Worm (Caenorhabditis elegans) whole organism, L4 larva: ENCODE results near the gene F32D8.5.

Source experiments
- D1046.2 ChIP-seq: fragments of 200-800 bp; sonication (Bioruptor generic); IDR thresholded peaks from 2 replicates; pipeline ENCODE4 v1.3.6; 2022; ENCODE audit warnings: missing genetic modification characterization, missing compliant biosample characterization
- R02D3.7 ChIP-seq: fragments of 150-350 bp; sonication (generic microtip); optimal IDR thresholded peaks from 3 replicates; lab custom pipeline; 2014; ENCODE audit warnings: missing biosample characterization, missing genetic modification characterization
- T20F7.1 ChIP-seq: fragments of 200-800 bp; sonication (Bioruptor generic); optimal IDR thresholded peaks from 2 replicates; lab custom pipeline; 2018; ENCODE audit warnings: mild to moderate bottlenecking, missing genetic modification characterization, missing compliant biosample characterization
- Y105C5A.15 ChIP-seq: fragments of 200-800 bp; sonication (Bioruptor generic); IDR thresholded peaks from 2 replicates; pipeline ENCODE4 v1.3.6; 2022; ENCODE audit warnings: missing genetic modification characterization, missing compliant biosample characterization
- Y48G9A.11 ChIP-seq: fragments of 200-800 bp; sonication (Bioruptor generic); IDR thresholded peaks from 2 replicates; pipeline ENCODE4 v1.3.6; 2022; ENCODE audit warnings: missing genetic modification reagents, missing genetic modification characterization, missing compliant biosample characterization
- ZK546.5 ChIP-seq, 2 experiments: sonication (generic microtip); optimal IDR thresholded peaks; 2 replicates each; lab custom pipeline; 2017; ENCODE audit warnings: missing biosample characterization in 2 of 2, missing genetic modification characterization in 2 of 2
- aha-1 ChIP-seq: fragments of 150-350 bp; peaks from one replicate; lab custom pipeline; 2014; ENCODE audit warnings: missing biosample characterization, missing genetic modification characterization
- ama-1 ChIP-seq: fragments of 150-350 bp; optimal IDR thresholded peaks from 2 replicates; lab custom pipeline; 2014; ENCODE audit warnings: inconsistent platforms, mixed read lengths
- arid-1 ChIP-seq: fragments of 200-800 bp; sonication (Bioruptor generic); conservative IDR thresholded peaks from 2 replicates; pipeline ENCODE4 v1.3.6; 2022; ENCODE audit warnings: missing genetic modification reagents, missing genetic modification characterization, missing compliant biosample characterization
- attf-4 ChIP-seq: sonication (generic microtip); optimal IDR thresholded peaks from 3 replicates; lab custom pipeline; 2017; ENCODE audit warnings: missing biosample characterization, missing genetic modification characterization
- ceh-44 ChIP-seq: fragments of 200-800 bp; sonication (Bioruptor generic); IDR thresholded peaks from 2 replicates; pipeline ENCODE4 v1.3.6; 2022; ENCODE audit warnings: missing genetic modification reagents, missing genetic modification characterization, missing compliant biosample characterization
- cey-2 ChIP-seq: sonication (generic microtip); optimal IDR thresholded peaks from 3 replicates; lab custom pipeline; 2017; ENCODE audit warnings: missing genetic modification characterization, mild to moderate bottlenecking, missing compliant biosample characterization, antibody characterized with exemption, borderline replicate concordance; ENCODE audit not compliant: insufficient read depth
- ctbp-1 ChIP-seq: fragments of 200-800 bp; sonication (Bioruptor generic); IDR thresholded peaks from 2 replicates; pipeline ENCODE4 v1.3.6; 2022; ENCODE audit warnings: missing genetic modification reagents, missing genetic modification characterization, missing compliant biosample characterization
- daf-16 ChIP-seq, 3 experiments: sonication (generic microtip); optimal IDR thresholded peaks; 2 replicates each; lab custom pipeline; 2016 to 2017; ENCODE audit warnings: missing genetic modification characterization in 3 of 3, missing genetic modification reagents in 3 of 3, mild to moderate bottlenecking in 2 of 3, missing compliant biosample characterization in 2 of 3, missing biosample characterization in 1 of 3, moderate library complexity in 1 of 3
- dmd-8 ChIP-seq: fragments of 200-800 bp; sonication (Bioruptor generic); IDR thresholded peaks from 2 replicates; pipeline ENCODE4 v1.3.6; 2022; ENCODE audit warnings: missing genetic modification characterization, missing compliant biosample characterization
- dmd-9 ChIP-seq: fragments of 200-800 bp; sonication (Bioruptor generic); IDR thresholded peaks from 2 replicates; pipeline ENCODE4 v1.3.6; 2022; ENCODE audit warnings: missing genetic modification reagents, missing genetic modification characterization, missing compliant biosample characterization
- dpl-1 ChIP-seq: fragments of 150-350 bp; optimal IDR thresholded peaks from 2 replicates; lab custom pipeline; 2014; ENCODE audit warnings: missing biosample characterization, missing genetic modification reagents, missing genetic modification characterization
- egl-43 ChIP-seq: fragments of 200-800 bp; sonication (Bioruptor generic); IDR thresholded peaks from 2 replicates; pipeline ENCODE4 v1.3.6; 2022; ENCODE audit warnings: missing genetic modification reagents, missing genetic modification characterization, missing compliant biosample characterization
- fkh-10 ChIP-seq: fragments of 150-350 bp; optimal IDR thresholded peaks from 2 replicates; lab custom pipeline; 2014; ENCODE audit warnings: missing biosample characterization, missing genetic modification reagents, missing genetic modification characterization
- fos-1 ChIP-seq: fragments of 150-350 bp; optimal IDR thresholded peaks from 2 replicates; lab custom pipeline; 2014; ENCODE audit warnings: missing biosample characterization, missing genetic modification characterization
- hif-1 ChIP-seq, 2 experiments: sonication (generic microtip); optimal IDR thresholded peaks; 2 replicates each; lab custom pipeline; 2016 to 2017; ENCODE audit warnings: missing compliant biosample characterization in 2 of 2, missing genetic modification characterization in 2 of 2, missing genetic modification reagents in 2 of 2, missing genotype in 2 of 2, mild to moderate bottlenecking in 1 of 2
- hlh-11 ChIP-seq: fragments of 200-800 bp; sonication (Bioruptor generic); optimal IDR thresholded peaks from 2 replicates; lab custom pipeline; 2018; ENCODE audit warnings: mild to moderate bottlenecking, missing genetic modification characterization, missing compliant biosample characterization
- lin-13 ChIP-seq: fragments of 150-350 bp; optimal IDR thresholded peaks from 2 replicates; lab custom pipeline; 2014; ENCODE audit warnings: missing biosample characterization, missing genetic modification reagents, missing genetic modification characterization
- lin-15B ChIP-seq: fragments of 150-350 bp; sonication (generic microtip); optimal IDR thresholded peaks from 3 replicates; lab custom pipeline; 2014; ENCODE audit warnings: missing biosample characterization, missing genetic modification characterization
- lin-38 ChIP-seq: fragments of 200-800 bp; sonication (Bioruptor generic); IDR thresholded peaks from 2 replicates; pipeline ENCODE4 v1.3.6; 2022; ENCODE audit warnings: missing genetic modification reagents, missing genetic modification characterization, missing compliant biosample characterization
- lin-39 ChIP-seq: fragments of 150-350 bp; optimal IDR thresholded peaks from 2 replicates; lab custom pipeline; 2014; ENCODE audit warnings: missing biosample characterization, missing genetic modification reagents, missing genetic modification characterization
- mes-2 ChIP-seq: sonication (generic microtip); optimal IDR thresholded peaks from 2 replicates; lab custom pipeline; 2016; ENCODE audit warnings: missing genotype, mild to moderate bottlenecking, missing genetic modification characterization, missing compliant biosample characterization; ENCODE audit not compliant: poor library complexity, severe bottlenecking
- mxl-2 ChIP-seq: fragments of 200-800 bp; sonication (Bioruptor generic); conservative IDR thresholded peaks from 2 replicates; pipeline ENCODE4 v1.3.6; 2022; ENCODE audit warnings: missing genetic modification reagents, missing genetic modification characterization, missing compliant biosample characterization
- mxl-3 ChIP-seq: fragments of 200-800 bp; sonication (Bioruptor generic); optimal IDR thresholded peaks from 2 replicates; lab custom pipeline; 2018; ENCODE audit warnings: mild to moderate bottlenecking, missing genetic modification characterization, missing compliant biosample characterization
- nhr-237 ChIP-seq: sonication (generic microtip); optimal IDR thresholded peaks from 2 replicates; lab custom pipeline; 2017; ENCODE audit warnings: missing biosample characterization, missing genetic modification characterization
- nhr-28 ChIP-seq: fragments of 150-350 bp; optimal IDR thresholded peaks from 2 replicates; lab custom pipeline; 2014; ENCODE audit warnings: missing biosample characterization, missing genetic modification characterization
- nhr-77 ChIP-seq: fragments of 150-350 bp; optimal IDR thresholded peaks from 2 replicates; lab custom pipeline; 2014; ENCODE audit warnings: missing biosample characterization, missing genetic modification characterization
- pha-4 ChIP-seq, 2 experiments: fragments of 150-350 bp in 1 of 2; fragments of 200-800 bp in 1 of 2; sonication (Bioruptor generic) in 1 of 2; IDR thresholded peaks in 1 of 2; optimal IDR thresholded peaks in 1 of 2; 2 replicates each; pipeline versions ENCODE4 v1.3.6 to Lab custom; 2014 to 2022; ENCODE audit warnings: missing genetic modification characterization in 2 of 2, missing genetic modification reagents in 2 of 2, missing biosample characterization in 1 of 2, missing compliant biosample characterization in 1 of 2
- saeg-2 ChIP-seq: fragments of 200-800 bp; sonication (Bioruptor generic); IDR thresholded peaks from 2 replicates; pipeline ENCODE4 v1.3.6; 2022; ENCODE audit warnings: missing genetic modification reagents, missing genetic modification characterization, missing compliant biosample characterization
- sdz-12 ChIP-seq: fragments of 200-800 bp; sonication (Bioruptor generic); optimal IDR thresholded peaks from 2 replicates; lab custom pipeline; 2018; ENCODE audit warnings: mild to moderate bottlenecking, missing genetic modification characterization, missing compliant biosample characterization
- set-16 ChIP-seq: fragments of 200-800 bp; sonication (Bioruptor generic); IDR thresholded peaks from 2 replicates; pipeline ENCODE4 v1.3.6; 2022; ENCODE audit warnings: missing genetic modification reagents, missing genetic modification characterization, missing compliant biosample characterization
- skn-1 ChIP-seq: fragments of 150-350 bp; optimal IDR thresholded peaks from 2 replicates; lab custom pipeline; 2014; ENCODE audit warnings: missing biosample characterization, missing genetic modification characterization
- snpc-1.2 ChIP-seq: fragments of 200-800 bp; sonication (Bioruptor generic); IDR thresholded peaks from 2 replicates; pipeline ENCODE4 v1.3.6; 2022; ENCODE audit warnings: missing genetic modification reagents, missing genetic modification characterization, missing compliant biosample characterization
- snpc-4 ChIP-seq: fragments of 150-350 bp; optimal IDR thresholded peaks from 2 replicates; lab custom pipeline; 2014; ENCODE audit warnings: missing biosample characterization, missing genetic modification characterization
- tag-97 ChIP-seq: fragments of 200-800 bp; sonication (Bioruptor generic); IDR thresholded peaks from 2 replicates; pipeline ENCODE4 v1.3.6; 2022; ENCODE audit warnings: missing genetic modification characterization, missing compliant biosample characterization
- unc-62 ChIP-seq, 3 experiments: fragments of 150-350 bp in 1 of 3; sonication (generic microtip); optimal IDR thresholded peaks in 2 of 3; peaks in 1 of 3; 1 replicate in 1 of 3; 2 replicates in 2 of 3; lab custom pipeline; 2014 to 2017; ENCODE audit warnings: missing biosample characterization in 3 of 3, missing genetic modification characterization in 3 of 3, missing genetic modification reagents in 3 of 3, missing genotype in 1 of 3
- zag-1 ChIP-seq: fragments of 150-350 bp; optimal IDR thresholded peaks from 2 replicates; lab custom pipeline; 2014; ENCODE audit warnings: missing biosample characterization, missing genetic modification characterization
- zip-2 ChIP-seq: fragments of 150-350 bp; optimal IDR thresholded peaks from 2 replicates; lab custom pipeline; 2014; ENCODE audit warnings: missing biosample characterization, missing genetic modification characterization
- ztf-11 ChIP-seq: fragments of 150-350 bp; optimal IDR thresholded peaks from 2 replicates; lab custom pipeline; 2014; ENCODE audit warnings: missing biosample characterization, missing genetic modification characterization

Gene F32D8.5

DNA sequence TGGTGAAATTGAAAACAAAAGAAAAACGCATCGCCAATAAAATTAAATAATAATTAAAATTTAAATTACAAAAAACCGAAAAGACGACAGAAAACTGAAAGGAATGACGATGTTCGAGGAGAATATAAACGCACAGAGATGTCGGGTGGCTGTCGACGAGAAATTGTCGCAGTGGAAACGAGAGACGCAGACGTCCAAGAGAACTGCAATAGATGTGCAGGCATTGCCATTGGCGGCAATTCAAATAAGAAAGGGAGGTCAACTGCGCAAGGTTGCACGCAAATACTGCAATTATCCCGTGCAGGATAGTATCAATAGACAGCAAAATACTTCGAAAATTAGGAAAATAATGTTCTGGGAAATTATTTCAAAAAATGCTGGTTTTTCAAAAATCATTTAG, 2.6 kb downstream of the F32D8.5 start (continued):
- TF ChIP-seq cey-2 (tag; lab: Kevin White, UChicago), result peak; percentile 23
- no peak for TF ChIP-seq lin-39 (tag; lab: Kevin White, UChicago)
- peak; percentile 91 for TF ChIP-seq zip-2 (tag; lab: Kevin White, UChicago)
- no peak; the same call in 1 of the 2 replicates for TF ChIP-seq snpc-1.2 (GFP tag; lab: Robert Waterston, UW)
- TF ChIP-seq snpc-4 (tag; lab: Kevin White, UChicago), result peak; percentile 8
- TF ChIP-seq ztf-11 (tag; lab: Kevin White, UChicago), result peak; percentile 22
- TF ChIP-seq lin-13, result peak; percentile 96
- TF ChIP-seq arid-1 (GFP tag; lab: Robert Waterston, UW), result peak; percentile 96
- TF ChIP-seq tag-97, result 0 out of 2 replicates have a peak, but pooled peaks have one; percentile 79
- peak; percentile 99 for TF ChIP-seq hlh-11 (tag; lab: Kevin White, UChicago)
- peak; percentile 39 for TF ChIP-seq attf-4 (tag; lab: Kevin White, UChicago)
- peak; percentile 68 for TF ChIP-seq set-16 (GFP tag; lab: Robert Waterston, UW)
- peak; percentile 94 for TF ChIP-seq T20F7.1 (GFP tag; lab: Kevin White, UChicago)
- TF ChIP-seq dmd-8 (GFP tag; lab: Robert Waterston, UW), result no peak
- TF ChIP-seq ctbp-1 (GFP tag; lab: Robert Waterston, UW), result peak; percentile 97
- peak; percentile 93 for TF ChIP-seq Y48G9A.11 (GFP tag; lab: Robert Waterston, UW)
- peak; percentile 93 for TF ChIP-seq lin-15B (tag; lab: Kevin White, UChicago)
- TF ChIP-seq lin-38 (GFP tag; lab: Robert Waterston, UW), result peak; percentile 98
- peak; percentile 97 for TF ChIP-seq mxl-3 (GFP tag; lab: Kevin White, UChicago)
- TF ChIP-seq dmd-9 (GFP tag; lab: Robert Waterston, UW), result peak; percentile 84
- peak; percentile 83 for TF ChIP-seq mxl-2 (GFP tag; lab: Robert Waterston, UW)
- TF ChIP-seq R02D3.7, result peak; percentile 1
- peak; percentile 84 for TF ChIP-seq zag-1 (tag; lab: Kevin White, UChicago)
- TF ChIP-seq dpl-1 (GFP tag; lab: Kevin White, UChicago), result peak; percentile 100
- TF ChIP-seq ama-1 (lab: Kevin White, UChicago), result peak; percentile 75
- peak; percentile 95 for TF ChIP-seq fkh-10 (GFP tag; lab: Kevin White, UChicago)
- TF ChIP-seq sdz-12 (GFP tag; lab: Kevin White, UChicago), result peak; percentile 93
- TF ChIP-seq ceh-44 (GFP tag; lab: Robert Waterston, UW), result peak; percentile 88
- TF ChIP-seq nhr-77 (tag; lab: Kevin White, UChicago), result peak; percentile 98
- peak; percentile 67 to 94 for TF ChIP-seq hif-1 (tag; optimal IDR thresholded peaks at IDR 0.05; lab: Kevin White, UChicago)
- TF ChIP-seq nhr-28 (tag; lab: Kevin White, UChicago), result peak; percentile 97
- TF ChIP-seq D1046.2, result peak; percentile 96
- peak; percentile 98 for TF ChIP-seq saeg-2 (GFP tag; lab: Robert Waterston, UW)
- peak; percentile 100 for TF ChIP-seq aha-1 (tag; lab: Kevin White, UChicago)
- peak in 1 of 2 experiments; percentile 99 for TF ChIP-seq unc-62 (GFP tag; optimal IDR thresholded peaks at IDR 0.05 in 1 of 2; lab: Kevin White, UChicago)
- TF ChIP-seq unc-62 (tag; optimal IDR thresholded peaks at IDR 0.05; lab: Kevin White, UChicago), result peak; percentile 80
- peak; percentile 99 for TF ChIP-seq mes-2 (tag; lab: Kevin White, UChicago)

DNA sequence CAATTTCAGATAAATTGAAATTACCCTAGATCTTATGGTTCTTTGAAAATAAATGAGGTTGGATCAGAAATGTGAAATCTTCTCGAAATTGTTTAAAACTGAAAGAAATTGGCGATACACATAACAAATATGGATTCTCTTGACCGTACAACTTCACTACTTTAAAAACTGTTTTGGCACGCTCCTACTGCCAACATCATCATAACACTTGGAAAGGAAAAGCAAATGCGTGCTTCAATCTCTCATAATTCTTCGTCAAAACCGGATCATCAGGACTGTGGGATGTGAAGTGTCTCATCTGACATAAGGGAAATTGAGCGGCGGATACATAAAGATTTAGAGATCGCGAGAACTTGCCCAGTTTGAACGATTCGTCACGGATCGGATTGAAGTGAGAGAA, 3.5 kb downstream of the F32D8.5 start, which contains the start of gene F32D8.7:
TSS of gene F32D8.7 (plus strand) at position 329 of the 400 bp plus-strand sequence.
- TF ChIP-seq nhr-237 (tag; lab: Kevin White, UChicago), result no peak
- no peak for TF ChIP-seq fos-1 (tag; lab: Kevin White, UChicago)
- no peak for TF ChIP-seq ztf-11 (tag; lab: Kevin White, UChicago)
- no peak for TF ChIP-seq mxl-3 (GFP tag; lab: Kevin White, UChicago)
- no peak for TF ChIP-seq pha-4 (GFP tag; IDR thresholded peaks at IDR 0.05; lab: Robert Waterston, UW)
- no peak for TF ChIP-seq pha-4 (tag; optimal IDR thresholded peaks at IDR 0.05; lab: Kevin White, UChicago)
- TF ChIP-seq aha-1 (tag; lab: Kevin White, UChicago), result peak; percentile 81
- no peak for TF ChIP-seq daf-16 (GFP tag; optimal IDR thresholded peaks at IDR 0.05; lab: Kevin White, UChicago)
- TF ChIP-seq daf-16 (tag; optimal IDR thresholded peaks at IDR 0.05; lab: Kevin White, UChicago), result no peak
- peak; percentile 10 for TF ChIP-seq nhr-28 (tag; lab: Kevin White, UChicago)
- TF ChIP-seq ZK546.5 (tag; optimal IDR thresholded peaks at IDR 0.05; lab: Kevin White, UChicago), result no peak
- peak in 1 of 2 experiments; percentile 90 for TF ChIP-seq unc-62 (GFP tag; optimal IDR thresholded peaks at IDR 0.05 in 1 of 2; lab: Kevin White, UChicago)
- no peak for TF ChIP-seq unc-62 (tag; optimal IDR thresholded peaks at IDR 0.05; lab: Kevin White, UChicago)
- no peak for TF ChIP-seq Y105C5A.15 (GFP tag; lab: Robert Waterston, UW)
- no peak for TF ChIP-seq mxl-2 (GFP tag; lab: Robert Waterston, UW)
- no peak for TF ChIP-seq snpc-4 (tag; lab: Kevin White, UChicago)
- TF ChIP-seq lin-15B (tag; lab: Kevin White, UChicago), result no peak
- no peak for TF ChIP-seq skn-1 (tag; lab: Kevin White, UChicago)
- TF ChIP-seq egl-43 (GFP tag; lab: Robert Waterston, UW), result no peak
- no peak for TF ChIP-seq fkh-10 (GFP tag; lab: Kevin White, UChicago)
- no peak for TF ChIP-seq saeg-2 (GFP tag; lab: Robert Waterston, UW)
- TF ChIP-seq lin-38 (GFP tag; lab: Robert Waterston, UW), result no peak
